Worm (Caenorhabditis elegans) whole organism, midembryonic: ENCODE measurements around the gene hpl-1.

Source experiments
- T22C8.4 ChIP-seq: fragments of 200-800 bp; sonication (Bioruptor generic); IDR thresholded peaks from 2 replicates; pipeline ENCODE4 v1.3.6; 2022; ENCODE audit warnings: missing genetic modification characterization, missing compliant biosample characterization
- cog-1 ChIP-seq: sonication (generic microtip); optimal IDR thresholded peaks from 2 replicates; lab custom pipeline; 2016; ENCODE audit warnings: missing genetic modification characterization, missing compliant biosample characterization
- flt-1 ChIP-seq: fragments of 200-800 bp; sonication (Bioruptor generic); IDR thresholded peaks from 2 replicates; pipeline ENCODE4 v1.3.6; 2022; ENCODE audit warnings: missing genetic modification characterization, missing compliant biosample characterization
- klf-2 ChIP-seq: fragments of 200-800 bp; sonication (Bioruptor generic); conservative IDR thresholded peaks from 2 replicates; pipeline ENCODE4 v1.3.6; 2022; ENCODE audit warnings: missing genetic modification reagents, missing genetic modification characterization, missing compliant biosample characterization
- med-1 ChIP-seq: sonication (generic microtip); optimal IDR thresholded peaks from 2 replicates; lab custom pipeline; 2017; ENCODE audit warnings: missing genetic modification characterization, mild to moderate bottlenecking, missing compliant biosample characterization, antibody characterized with exemption, missing genetic modification reagents; ENCODE audit not compliant: insufficient read depth
- ref-1 ChIP-seq: fragments of 200-800 bp; sonication (Bioruptor generic); conservative IDR thresholded peaks from 2 replicates; pipeline ENCODE4 v1.3.6; 2022; ENCODE audit warnings: missing genetic modification reagents, missing genetic modification characterization, missing compliant biosample characterization
- tab-1 ChIP-seq: fragments of 200-800 bp; sonication (Bioruptor generic); IDR thresholded peaks from 2 replicates; pipeline ENCODE4 v1.3.6; 2022; ENCODE audit warnings: missing genetic modification characterization, missing compliant biosample characterization
- ztf-23 ChIP-seq: fragments of 200-800 bp; sonication (Bioruptor generic); IDR thresholded peaks from 2 replicates; pipeline ENCODE4 v1.3.6; 2022; ENCODE audit warnings: missing genetic modification reagents, missing genetic modification characterization, missing compliant biosample characterization
- ztf-29 ChIP-seq: fragments of 200-800 bp; sonication (Bioruptor generic); IDR thresholded peaks from 2 replicates; pipeline ENCODE4 v1.3.6; 2022; ENCODE audit warnings: missing genetic modification reagents, missing genetic modification characterization, missing compliant biosample characterization

DNA sequence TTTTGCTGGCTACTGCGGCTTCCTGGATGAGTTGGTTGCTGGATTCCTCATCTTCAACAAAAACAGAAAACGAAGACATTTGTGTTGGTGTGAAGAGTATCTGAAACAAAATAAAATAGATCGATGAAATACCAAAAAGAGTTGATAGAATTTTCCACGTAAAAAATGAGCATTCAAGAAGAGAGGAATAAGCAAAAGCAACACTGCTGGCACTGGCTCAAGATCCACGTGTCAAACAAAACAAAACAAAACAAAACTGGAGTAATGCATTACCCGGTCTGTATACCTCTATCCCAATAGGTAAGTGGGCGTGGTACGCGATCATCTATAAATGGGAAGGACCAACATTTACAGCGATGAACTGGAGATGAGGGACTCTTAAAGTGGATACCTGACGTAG, 10.3 kb upstream of the hpl-1 start, which contains the start of gene K08H2.2:
- TF ChIP-seq T22C8.4 (GFP tag; lab: Robert Waterston, UW): no peak
- TF ChIP-seq cog-1 (tag; lab: Kevin White, UChicago): no peak
- TF ChIP-seq klf-2 (GFP tag; lab: Robert Waterston, UW): no peak
- TF ChIP-seq ztf-23 (GFP tag; lab: Robert Waterston, UW): no peak
- TF ChIP-seq flt-1 (GFP tag; lab: Robert Waterston, UW): no peak
- no peak for TF ChIP-seq med-1 (GFP tag; lab: Kevin White, UChicago)
- no peak for TF ChIP-seq ref-1 (GFP tag; lab: Robert Waterston, UW)
- no peak for TF ChIP-seq ztf-29
- TF ChIP-seq tab-1 (GFP tag; lab: Robert Waterston, UW): no peak
